Fruit fly (Drosophila melanogaster) whole organism, wandering third instar larva: ENCODE results near the gene Polr2B.

ENCODE experiments used
- Abd-B ChIP-seq: fragments of >200 bp; optimal IDR thresholded peaks from 2 replicates; lab custom pipeline; 2017; ENCODE audit warnings: missing biosample characterization, missing genetic modification characterization
- CG32264 ChIP-seq: fragments of 200-800 bp; sonication (Bioruptor generic); optimal IDR thresholded peaks from 2 replicates; lab custom pipeline; 2016; ENCODE audit warnings: missing biosample characterization, missing genetic modification characterization
- CG9705 ChIP-seq: fragments of 200-800 bp; sonication (Bioruptor generic); optimal IDR thresholded peaks from 2 replicates; lab custom pipeline; 2018; ENCODE audit warnings: missing biosample characterization, mild to moderate bottlenecking, missing genetic modification characterization
- CrebA ChIP-seq: fragments of 200-800 bp; sonication (Bioruptor generic); optimal IDR thresholded peaks from 2 replicates; lab custom pipeline; 2016; ENCODE audit warnings: missing biosample characterization, mild to moderate bottlenecking, missing genetic modification characterization, borderline replicate concordance
- Dfd ChIP-seq: fragments of >200 bp; optimal IDR thresholded peaks from 2 replicates; lab custom pipeline; 2017; ENCODE audit warnings: missing biosample characterization, missing genetic modification characterization
- Dif ChIP-seq: fragments of 200-275, 200-300 bp; sonication (Bioruptor generic); optimal IDR thresholded peaks from 2 replicates; lab custom pipeline; 2018; ENCODE audit warnings: missing biosample characterization, missing genetic modification characterization; ENCODE audit not compliant: partially characterized antibody
- GATAd ChIP-seq: sonication (Bioruptor generic); optimal IDR thresholded peaks from 2 replicates; lab custom pipeline; 2016; ENCODE audit warnings: missing biosample characterization, missing genetic modification characterization
- HLH106 ChIP-seq: fragments of 200-800 bp; optimal IDR thresholded peaks from 3 replicates; lab custom pipeline; 2019; ENCODE audit warnings: missing biosample characterization, mild to moderate bottlenecking, missing genetic modification characterization, moderate library complexity
- Hnf4 ChIP-seq: fragments of 200-800 bp; sonication (Bioruptor generic); optimal IDR thresholded peaks from 2 replicates; lab custom pipeline; 2016; ENCODE audit warnings: missing biosample characterization, mild to moderate bottlenecking, missing genetic modification characterization
- Hr78 ChIP-seq: fragments of >200 bp; optimal IDR thresholded peaks from 2 replicates; lab custom pipeline; 2017; ENCODE audit warnings: missing biosample characterization, missing genetic modification characterization
- Hr83 ChIP-seq: fragments of 200-300 bp; sonication (Bioruptor generic); optimal IDR thresholded peaks from 2 replicates; lab custom pipeline; 2016; ENCODE audit warnings: missing biosample characterization, mild to moderate bottlenecking, missing genetic modification characterization, moderate library complexity; ENCODE audit not compliant: poor library complexity, severe bottlenecking
- Jra ChIP-seq: sonication (Bioruptor generic); optimal IDR thresholded peaks from 2 replicates; lab custom pipeline; 2016; ENCODE audit warnings: missing biosample characterization, missing genetic modification characterization
- Mio ChIP-seq: sonication (Bioruptor generic); optimal IDR thresholded peaks from 2 replicates; lab custom pipeline; 2016; ENCODE audit warnings: missing biosample characterization, missing genetic modification characterization
- Myc ChIP-seq: fragments of >200 bp; optimal IDR thresholded peaks from 2 replicates; lab custom pipeline; 2017
- N ChIP-seq: fragments of >200 bp; optimal IDR thresholded peaks from 2 replicates; lab custom pipeline; 2018; ENCODE audit warnings: missing biosample characterization, missing external identifiers, missing genetic modification characterization
- OdsH ChIP-seq: fragments of 200-800 bp; sonication (Bioruptor generic); optimal IDR thresholded peaks from 2 replicates; lab custom pipeline; 2016; ENCODE audit warnings: missing biosample characterization, mild to moderate bottlenecking, missing genetic modification characterization
- Rel ChIP-seq, 2 experiments: fragments of 200-800 bp; sonication (Bioruptor generic) in 1 of 2; optimal IDR thresholded peaks; 2 replicates in 1 of 2; 3 replicates in 1 of 2; lab custom pipeline; 2016 to 2019; ENCODE audit warnings: mild to moderate bottlenecking in 2 of 2, missing biosample characterization in 2 of 2, missing genetic modification characterization in 2 of 2, moderate library complexity in 1 of 2
- Sp1 ChIP-seq: fragments of 200-800 bp; sonication (Bioruptor generic); optimal IDR thresholded peaks from 3 replicates; lab custom pipeline; 2019; ENCODE audit warnings: missing biosample characterization, mild to moderate bottlenecking, missing genetic modification characterization, moderate library complexity
- Vsx2 ChIP-seq: fragments of 200-300, 225-300 bp; sonication (Bioruptor generic); optimal IDR thresholded peaks from 2 replicates; lab custom pipeline; 2018; ENCODE audit warnings: missing biosample characterization, missing genetic modification characterization; ENCODE audit not compliant: partially characterized antibody
- br ChIP-seq: fragments of 200-800 bp; sonication (Bioruptor generic); optimal IDR thresholded peaks from 2 replicates; lab custom pipeline; 2016; ENCODE audit warnings: missing biosample characterization, missing genetic modification characterization
- brk ChIP-seq: fragments of 200-800 bp; sonication (Bioruptor generic); optimal IDR thresholded peaks from 2 replicates; lab custom pipeline; 2016; ENCODE audit warnings: missing biosample characterization, mild to moderate bottlenecking, missing genetic modification characterization
- dl ChIP-seq, 2 experiments: fragments of 175-275, 200-275 bp in 1 of 2; fragments of 200-275 bp in 1 of 2; sonication (Bioruptor generic); optimal IDR thresholded peaks; lab custom pipeline; 2018; ENCODE audit warnings: mild to moderate bottlenecking in 2 of 2, missing biosample characterization in 2 of 2, missing genetic modification characterization in 2 of 2, moderate library complexity in 2 of 2; ENCODE audit not compliant: partially characterized antibody in 2 of 2, insufficient read depth in 1 of 2
- dmrt93B ChIP-seq: fragments of 200-800 bp; sonication (Bioruptor generic); optimal IDR thresholded peaks from 2 replicates; lab custom pipeline; 2018; ENCODE audit warnings: missing biosample characterization, mild to moderate bottlenecking, missing genetic modification characterization
- dsf ChIP-seq: sonication (Bioruptor generic); optimal IDR thresholded peaks from 2 replicates; lab custom pipeline; 2016; ENCODE audit warnings: missing biosample characterization, missing genetic modification characterization, borderline replicate concordance
- ey ChIP-seq: fragments of 200-800 bp; sonication (Bioruptor generic); optimal IDR thresholded peaks from 2 replicates; lab custom pipeline; 2016; ENCODE audit warnings: missing biosample characterization, missing genetic modification characterization
- foxo ChIP-seq, 2 experiments: fragments of 200-800 bp; sonication (Bioruptor generic); optimal IDR thresholded peaks; 2 replicates in 1 of 2; 3 replicates in 1 of 2; lab custom pipeline; 2016 to 2017; ENCODE audit warnings: missing biosample characterization in 2 of 2, missing genetic modification characterization in 2 of 2
- fru ChIP-seq: fragments of 200-800 bp; sonication (Bioruptor generic); optimal IDR thresholded peaks from 3 replicates; lab custom pipeline; 2016; ENCODE audit warnings: missing biosample characterization, mild to moderate bottlenecking, missing genetic modification characterization
- h ChIP-seq: fragments of 200-800 bp; sonication (Bioruptor generic); optimal IDR thresholded peaks from 3 replicates; lab custom pipeline; 2016; ENCODE audit warnings: missing biosample characterization, mild to moderate bottlenecking, missing genetic modification characterization
- jim ChIP-seq: fragments of 175-275, 200-325 bp; sonication (Bioruptor generic); optimal IDR thresholded peaks from 2 replicates; lab custom pipeline; 2016; ENCODE audit warnings: missing biosample characterization, mild to moderate bottlenecking, missing genetic modification characterization
- lola ChIP-seq: fragments of >200 bp; optimal IDR thresholded peaks from 2 replicates; lab custom pipeline; 2017; ENCODE audit warnings: missing biosample characterization, missing genetic modification characterization
- pan ChIP-seq: fragments of >200 bp; optimal IDR thresholded peaks from 2 replicates; lab custom pipeline; 2017
- psq ChIP-seq: fragments of 200-800 bp; sonication (Bioruptor generic); optimal IDR thresholded peaks from 3 replicates; lab custom pipeline; 2017; ENCODE audit warnings: missing biosample characterization, mild to moderate bottlenecking, missing genetic modification characterization, moderate library complexity
- rgr ChIP-seq: fragments of 200-800 bp; sonication (Bioruptor generic); optimal IDR thresholded peaks from 3 replicates; lab custom pipeline; 2016; ENCODE audit warnings: missing biosample characterization, mild to moderate bottlenecking, missing genetic modification characterization
- sage ChIP-seq: fragments of 200-800 bp; sonication (Bioruptor generic); optimal IDR thresholded peaks from 2 replicates; lab custom pipeline; 2016; ENCODE audit warnings: missing biosample characterization, mild to moderate bottlenecking, missing genetic modification characterization
- sv ChIP-seq: fragments of 200-800 bp; sonication (Bioruptor generic); optimal IDR thresholded peaks from 3 replicates; lab custom pipeline; 2016; ENCODE audit warnings: missing biosample characterization, missing genetic modification characterization
- tai ChIP-seq: sonication (Bioruptor generic); optimal IDR thresholded peaks from 2 replicates; lab custom pipeline; 2016; ENCODE audit warnings: missing biosample characterization, missing genetic modification characterization
- usp ChIP-seq: fragments of >200 bp; optimal IDR thresholded peaks from 2 replicates; lab custom pipeline; 2017; ENCODE audit warnings: missing biosample characterization, missing genetic modification characterization
- woc ChIP-seq: sonication (Bioruptor generic); optimal IDR thresholded peaks from 2 replicates; lab custom pipeline; 2016; ENCODE audit warnings: missing biosample characterization, mild to moderate bottlenecking, missing genetic modification characterization

Polr2B gene

DNA sequence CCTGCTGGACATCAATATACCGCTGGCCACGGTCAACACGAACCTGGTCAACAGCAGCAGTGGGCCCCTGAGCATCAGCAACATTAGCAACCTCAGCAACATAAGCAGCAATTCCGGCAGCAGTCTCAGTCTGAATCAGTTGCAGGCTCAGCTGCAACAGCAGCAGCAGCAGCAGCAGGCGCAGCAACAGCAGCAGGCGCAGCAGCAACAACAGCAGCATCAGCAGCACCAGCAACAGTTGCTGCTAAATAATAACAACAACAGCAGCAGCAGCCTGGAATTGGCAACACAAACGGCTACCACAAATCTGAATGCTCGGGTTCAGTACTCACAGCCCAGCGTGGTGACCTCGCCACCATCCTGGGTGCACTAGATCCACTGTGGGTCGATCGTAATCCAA lies 44.1 kb upstream of the Polr2B start:
- TF ChIP-seq Dfd: peak; percentile 78
- no peak for TF ChIP-seq jim (GFP tag; lab: Kevin White, UChicago)

dm6 chr3R:14085555-14085954 lies 40.0 kb upstream of the Polr2B start:
- no peak for TF ChIP-seq psq (GFP tag; lab: Kevin White, UChicago)
- TF ChIP-seq N (GFP tag; lab: Kevin White, UChicago): no peak
- TF ChIP-seq OdsH (GFP tag; lab: Kevin White, UChicago): no peak
- no peak for TF ChIP-seq GATAd (GFP tag; lab: Kevin White, UChicago)
- no peak for TF ChIP-seq Dfd
- TF ChIP-seq pan: no peak
- no peak for TF ChIP-seq br
- no peak for TF ChIP-seq ey
- TF ChIP-seq sage (GFP tag; lab: Kevin White, UChicago): no peak
- TF ChIP-seq CG9705 (GFP tag; lab: Kevin White, UChicago): no peak
- no peak for TF ChIP-seq foxo (GFP tag; optimal IDR thresholded peaks at IDR 0.05; lab: Kevin White, UChicago)
- TF ChIP-seq HLH106 (tag; lab: Kevin White, UChicago): no peak
- TF ChIP-seq jim (GFP tag; lab: Kevin White, UChicago): no peak
- TF ChIP-seq Dif: no peak
- no peak for TF ChIP-seq dl (GFP tag; optimal IDR thresholded peaks at IDR 0.05; lab: Kevin White, UChicago; ENCODE audit: insufficient read depth in 1 of 2, partially characterized antibody in 2 of 2)
- no peak for TF ChIP-seq Vsx2 (GFP tag; lab: Kevin White, UChicago)
- no peak for TF ChIP-seq CG32264 (GFP tag; lab: Kevin White, UChicago)
- no peak for TF ChIP-seq lola
- no peak for TF ChIP-seq usp (GFP tag; lab: Kevin White, UChicago)

dm6 chr3R:14088157-14088556 lies 37.4 kb upstream of the Polr2B start:
- TF ChIP-seq dmrt93B (GFP tag; lab: Kevin White, UChicago) (no peak), Rel (GFP tag; optimal IDR thresholded peaks at IDR 0.05; lab: Kevin White, UChicago) (no peak), Rel (tag; optimal IDR thresholded peaks at IDR 0.05; lab: Kevin White, UChicago) (peak; percentile 31), CG32264 (GFP tag; lab: Kevin White, UChicago) (no peak), Abd-B (GFP tag; lab: Kevin White, UChicago) (no peak), br (no peak)

dm6 chr3R:14088887-14089567 lies 36.6 kb upstream of the Polr2B start, which contains the start of gene Npc2b:
Gene Npc2b (plus strand): TSS chr3R:14089517.
- peak; percentile 2 for TF ChIP-seq CG9705 (GFP tag; lab: Kevin White, UChicago)
- TF ChIP-seq dsf (GFP tag; lab: Kevin White, UChicago): no peak
- TF ChIP-seq ey: peak; percentile 38
- TF ChIP-seq psq (GFP tag; lab: Kevin White, UChicago): peak; percentile 7
- peak; percentile 52 for TF ChIP-seq fru
- TF ChIP-seq woc (GFP tag; lab: Kevin White, UChicago): no peak
- no peak for TF ChIP-seq sage (GFP tag; lab: Kevin White, UChicago)
- TF ChIP-seq brk: no peak
- no peak for TF ChIP-seq GATAd (GFP tag; lab: Kevin White, UChicago)
- TF ChIP-seq rgr: peak; percentile 61
- TF ChIP-seq br: peak; percentile 35
- TF ChIP-seq h: no peak
- TF ChIP-seq usp (GFP tag; lab: Kevin White, UChicago): no peak
- no peak for TF ChIP-seq N (GFP tag; lab: Kevin White, UChicago)
- TF ChIP-seq HLH106 (tag; lab: Kevin White, UChicago): peak; percentile 18
- peak; percentile 38 for TF ChIP-seq dmrt93B (GFP tag; lab: Kevin White, UChicago)
- no peak for TF ChIP-seq lola
- no peak for TF ChIP-seq Vsx2 (GFP tag; lab: Kevin White, UChicago)
- TF ChIP-seq Jra (GFP tag; lab: Kevin White, UChicago): no peak
- no peak for TF ChIP-seq tai (GFP tag; lab: Kevin White, UChicago)
- peak; percentile 31 for TF ChIP-seq Hr83 (GFP tag; lab: Kevin White, UChicago)
- peak in 1 of 2 experiments; percentile 61 for TF ChIP-seq foxo (GFP tag; optimal IDR thresholded peaks at IDR 0.05; lab: Kevin White, UChicago)
- no peak for TF ChIP-seq Mio
- TF ChIP-seq jim (GFP tag; lab: Kevin White, UChicago): no peak
- no peak for TF ChIP-seq CrebA (GFP tag; lab: Kevin White, UChicago)
- TF ChIP-seq dl (GFP tag; optimal IDR thresholded peaks at IDR 0.05; lab: Kevin White, UChicago; ENCODE audit: insufficient read depth in 1 of 2, partially characterized antibody in 2 of 2): no peak
- TF ChIP-seq Hr78 (GFP tag; lab: Kevin White, UChicago): no peak
- TF ChIP-seq Dfd: no peak
- TF ChIP-seq Dif: no peak
- TF ChIP-seq OdsH (GFP tag; lab: Kevin White, UChicago): peak; percentile 45
- TF ChIP-seq pan: no peak
- peak; percentile 5 for TF ChIP-seq Hnf4 (GFP tag; lab: Kevin White, UChicago)
- TF ChIP-seq sv (GFP tag; lab: Kevin White, UChicago): peak; percentile 5
- peak; percentile 81 for TF ChIP-seq Myc (lab: Kevin White, UChicago)
- TF ChIP-seq Abd-B (GFP tag; lab: Kevin White, UChicago): no peak
- TF ChIP-seq Sp1 (GFP tag; lab: Kevin White, UChicago): no peak
- TF ChIP-seq Rel (GFP tag; optimal IDR thresholded peaks at IDR 0.05; lab: Kevin White, UChicago): no peak
- TF ChIP-seq Rel (tag; optimal IDR thresholded peaks at IDR 0.05; lab: Kevin White, UChicago): no peak
- TF ChIP-seq CG32264 (GFP tag; lab: Kevin White, UChicago): no peak
